Worm (Caenorhabditis elegans) whole organism, L1 larva: Measurements from ENCODE around the gene F14F3.4.

ENCODE experiments used
- Y116A8C.19 ChIP-seq: sonication (generic microtip); optimal IDR thresholded peaks from 2 replicates; lab custom pipeline; 2016; ENCODE audit warnings: missing compliant biosample characterization, missing genetic modification characterization, borderline replicate concordance
- ceh-8 ChIP-seq: fragments of 200-800 bp; sonication (Bioruptor generic); optimal IDR thresholded peaks from 2 replicates; lab custom pipeline; 2018; ENCODE audit warnings: mild to moderate bottlenecking, missing genetic modification characterization, moderate library complexity, missing compliant biosample characterization
- ceh-82 ChIP-seq, 3 experiments: fragments of 150-350 bp in 1 of 3; sonication (generic microtip) in 2 of 3; optimal IDR thresholded peaks; 2 replicates each; lab custom pipeline; 2014 to 2017; ENCODE audit warnings: missing biosample characterization in 3 of 3, missing genetic modification characterization in 3 of 3
- ceh-88 ChIP-seq: fragments of 200-800 bp; sonication (Bioruptor generic); IDR thresholded peaks from 2 replicates; pipeline ENCODE4 v1.3.6; 2022; ENCODE audit warnings: missing genetic modification characterization, missing compliant biosample characterization
- ces-1 ChIP-seq: fragments of 150-350 bp; optimal IDR thresholded peaks from 2 replicates; lab custom pipeline; 2014; ENCODE audit warnings: missing biosample characterization, missing genetic modification reagents, missing genetic modification characterization
- dpl-1 ChIP-seq, 3 experiments: fragments of 150-350 bp in 2 of 3; sonication (generic microtip) in 1 of 3; optimal IDR thresholded peaks; 2 replicates each; lab custom pipeline; 2014 to 2017; ENCODE audit warnings: missing biosample characterization in 3 of 3, missing genetic modification characterization in 3 of 3, missing genetic modification reagents in 3 of 3
- dsc-1 ChIP-seq: sonication (generic microtip); optimal IDR thresholded peaks from 2 replicates; lab custom pipeline; 2016; ENCODE audit warnings: mild to moderate bottlenecking, missing genetic modification characterization, missing compliant biosample characterization
- efl-1 ChIP-seq, 4 experiments: fragments of 150-350 bp; optimal IDR thresholded peaks in 3 of 4; peaks in 1 of 4; 1 replicate in 1 of 4; 2 replicates in 3 of 4; lab custom pipeline; 2014; ENCODE audit warnings: missing biosample characterization in 2 of 4, missing genetic modification characterization in 2 of 4, missing genetic modification reagents in 2 of 4
- egl-27 ChIP-seq, 2 experiments: fragments of 150-350 bp in 1 of 2; sonication (generic microtip); optimal IDR thresholded peaks; 3 replicates each; lab custom pipeline; 2017 to 2018; ENCODE audit warnings: missing biosample characterization in 2 of 2, missing genetic modification characterization in 2 of 2, missing genetic modification reagents in 2 of 2
- elt-2 ChIP-seq: sonication (generic microtip); optimal IDR thresholded peaks from 2 replicates; lab custom pipeline; 2016; ENCODE audit warnings: missing genetic modification characterization, mild to moderate bottlenecking, inconsistent platforms, missing compliant biosample characterization, missing genetic modification reagents
- elt-3 ChIP-seq, 6 experiments: fragments of 150-350 bp in 1 of 6; sonication (generic microtip); optimal IDR thresholded peaks; 2 replicates each; lab custom pipeline; 2017 to 2018; ENCODE audit warnings: missing biosample characterization in 6 of 6, missing genetic modification characterization in 6 of 6, inconsistent platforms in 1 of 6
- ets-5 ChIP-seq: fragments of 200-800 bp; sonication (Bioruptor generic); IDR thresholded peaks from 2 replicates; pipeline ENCODE4 v1.3.6; 2022; ENCODE audit warnings: missing genetic modification characterization, missing compliant biosample characterization
- fkh-10 ChIP-seq: sonication (generic microtip); optimal IDR thresholded peaks from 2 replicates; lab custom pipeline; 2017; ENCODE audit warnings: missing biosample characterization, missing genetic modification reagents, missing genetic modification characterization
- fkh-4 ChIP-seq: sonication (generic microtip); optimal IDR thresholded peaks from 2 replicates; lab custom pipeline; 2016; ENCODE audit warnings: missing compliant biosample characterization, missing genetic modification characterization, borderline replicate concordance
- fkh-8 ChIP-seq: sonication (generic microtip); optimal IDR thresholded peaks from 2 replicates; lab custom pipeline; 2016; ENCODE audit warnings: mild to moderate bottlenecking, missing genetic modification characterization, missing compliant biosample characterization
- grh-1 ChIP-seq: fragments of 200-800 bp; sonication (Bioruptor generic); IDR thresholded peaks from 2 replicates; pipeline ENCODE4 v1.3.6; 2022; ENCODE audit warnings: missing genetic modification reagents, missing genetic modification characterization, missing compliant biosample characterization
- hlh-17 ChIP-seq: fragments of 200-800 bp; sonication (Bioruptor generic); optimal IDR thresholded peaks from 2 replicates; lab custom pipeline; 2018; ENCODE audit warnings: missing genetic modification characterization, mild to moderate bottlenecking, missing compliant biosample characterization, moderate library complexity, borderline replicate concordance
- hlh-4 ChIP-seq: sonication (generic microtip); optimal IDR thresholded peaks from 2 replicates; lab custom pipeline; 2016; ENCODE audit warnings: mild to moderate bottlenecking, missing genetic modification characterization, missing compliant biosample characterization
- irx-1 ChIP-seq: sonication (generic microtip); optimal IDR thresholded peaks from 2 replicates; lab custom pipeline; 2016; ENCODE audit warnings: missing genetic modification characterization, missing compliant biosample characterization
- isw-1 ChIP-seq: fragments of 200-800 bp; sonication (Bioruptor generic); IDR thresholded peaks from 2 replicates; pipeline ENCODE4 v1.3.6; 2022; ENCODE audit warnings: missing genetic modification characterization, missing compliant biosample characterization
- jun-1 ChIP-seq: fragments of 150-350 bp; optimal IDR thresholded peaks from 2 replicates; lab custom pipeline; 2014; ENCODE audit warnings: missing biosample characterization, missing genetic modification reagents, missing genetic modification characterization
- lin-13 ChIP-seq: fragments of 150-350 bp; optimal IDR thresholded peaks from 2 replicates; lab custom pipeline; 2014; ENCODE audit warnings: missing biosample characterization, missing genetic modification reagents, missing genetic modification characterization
- lin-14 ChIP-seq: fragments of 200-800 bp; sonication (Bioruptor generic); optimal IDR thresholded peaks from 2 replicates; lab custom pipeline; 2018; ENCODE audit warnings: mild to moderate bottlenecking, missing genetic modification characterization, moderate library complexity, missing compliant biosample characterization
- lin-15B ChIP-seq: fragments of 150-350 bp; sonication (generic microtip); optimal IDR thresholded peaks from 3 replicates; lab custom pipeline; 2014; ENCODE audit warnings: missing biosample characterization, missing genetic modification characterization
- lir-3 ChIP-seq: sonication (generic microtip); optimal IDR thresholded peaks from 2 replicates; lab custom pipeline; 2016; ENCODE audit warnings: mild to moderate bottlenecking, missing genetic modification characterization, moderate library complexity, missing compliant biosample characterization; ENCODE audit not compliant: poor library complexity
- mab-9 ChIP-seq: fragments of 200-800 bp; sonication (Bioruptor generic); IDR thresholded peaks from 2 replicates; pipeline ENCODE4 v1.3.6; 2022; ENCODE audit warnings: missing genetic modification reagents, missing genetic modification characterization, missing compliant biosample characterization
- mdl-1 ChIP-seq, 2 experiments: fragments of 150-350 bp; optimal IDR thresholded peaks; 2 replicates each; lab custom pipeline; 2014 to 2017; ENCODE audit warnings: missing biosample characterization in 2 of 2, missing genetic modification characterization in 2 of 2, inconsistent platforms in 1 of 2
- mef-2 ChIP-seq: fragments of 150-350 bp; optimal IDR thresholded peaks from 2 replicates; lab custom pipeline; 2014; ENCODE audit warnings: missing biosample characterization, missing genetic modification characterization
- mep-1 ChIP-seq: fragments of 150-350 bp; optimal IDR thresholded peaks from 2 replicates; lab custom pipeline; 2014; ENCODE audit warnings: missing biosample characterization, missing genetic modification characterization
- nhr-11 ChIP-seq: fragments of 150-350 bp; optimal IDR thresholded peaks from 2 replicates; lab custom pipeline; 2014; ENCODE audit warnings: missing biosample characterization, missing genetic modification characterization
- nhr-12 ChIP-seq: sonication (generic microtip); optimal IDR thresholded peaks from 2 replicates; lab custom pipeline; 2017; ENCODE audit warnings: missing biosample characterization, missing genetic modification characterization
- nhr-20 ChIP-seq: sonication (generic microtip); optimal IDR thresholded peaks from 2 replicates; lab custom pipeline; 2016; ENCODE audit warnings: mild to moderate bottlenecking, missing genetic modification characterization, missing compliant biosample characterization
- nhr-28 ChIP-seq: fragments of 150-350 bp; optimal IDR thresholded peaks from 2 replicates; lab custom pipeline; 2014; ENCODE audit warnings: missing biosample characterization, missing genetic modification characterization
- nhr-71 ChIP-seq: sonication (generic microtip); optimal IDR thresholded peaks from 2 replicates; lab custom pipeline; 2016; ENCODE audit warnings: mild to moderate bottlenecking, missing genetic modification characterization, moderate library complexity, missing compliant biosample characterization
- nhr-76 ChIP-seq: sonication (generic microtip); optimal IDR thresholded peaks from 2 replicates; lab custom pipeline; 2017; ENCODE audit warnings: missing biosample characterization, missing genetic modification characterization
- nhr-85 ChIP-seq: sonication (generic microtip); peaks from one replicate; lab custom pipeline; 2016; ENCODE audit warnings: missing genetic modification characterization, inconsistent platforms, missing compliant biosample characterization
- pag-3 ChIP-seq: sonication (generic microtip); optimal IDR thresholded peaks from 2 replicates; lab custom pipeline; 2017; ENCODE audit warnings: missing genetic modification characterization, mild to moderate bottlenecking, missing compliant biosample characterization, antibody characterized with exemption, borderline replicate concordance; ENCODE audit not compliant: insufficient read depth
- pax-3 ChIP-seq: fragments of 200-800 bp; sonication (Bioruptor generic); optimal IDR thresholded peaks from 2 replicates; lab custom pipeline; 2018; ENCODE audit warnings: mild to moderate bottlenecking, missing genetic modification characterization, moderate library complexity, missing compliant biosample characterization
- pqm-1 ChIP-seq: sonication (generic microtip); optimal IDR thresholded peaks from 3 replicates; lab custom pipeline; 2017; ENCODE audit warnings: missing biosample characterization, missing genetic modification characterization
- skn-1 ChIP-seq: fragments of 150-350 bp; optimal IDR thresholded peaks from 2 replicates; lab custom pipeline; 2014; ENCODE audit warnings: missing biosample characterization, missing genetic modification characterization
- snpc-4 ChIP-seq: fragments of 150-350 bp; optimal IDR thresholded peaks from 2 replicates; lab custom pipeline; 2014; ENCODE audit warnings: missing biosample characterization, missing genetic modification characterization
- snu-23 ChIP-seq: sonication (generic microtip); optimal IDR thresholded peaks from 2 replicates; lab custom pipeline; 2016; ENCODE audit warnings: missing genetic modification characterization, missing compliant biosample characterization
- sox-4 ChIP-seq: sonication (generic microtip); optimal IDR thresholded peaks from 2 replicates; lab custom pipeline; 2016; ENCODE audit warnings: missing genetic modification characterization, missing compliant biosample characterization
- sup-37 ChIP-seq: fragments of 200-800 bp; sonication (Bioruptor generic); optimal IDR thresholded peaks from 2 replicates; lab custom pipeline; 2018; ENCODE audit warnings: mild to moderate bottlenecking, missing genetic modification characterization, missing compliant biosample characterization
- swsn-7 ChIP-seq: sonication (generic microtip); optimal IDR thresholded peaks from 2 replicates; lab custom pipeline; 2016; ENCODE audit warnings: missing genetic modification characterization, missing compliant biosample characterization
- unc-130 ChIP-seq: fragments of 150-350 bp; optimal IDR thresholded peaks from 2 replicates; lab custom pipeline; 2017; ENCODE audit warnings: missing biosample characterization, missing genetic modification characterization, inconsistent platforms
- unc-62 ChIP-seq: fragments of 150-350 bp; optimal IDR thresholded peaks from 2 replicates; lab custom pipeline; 2014; ENCODE audit warnings: missing biosample characterization, missing genetic modification reagents, missing genetic modification characterization
- unc-98 ChIP-seq: fragments of 200-800 bp; sonication (Bioruptor generic); IDR thresholded peaks from 2 replicates; pipeline ENCODE4 v1.3.6; 2022; ENCODE audit warnings: missing genetic modification characterization, missing compliant biosample characterization
- xbp-1 ChIP-seq: sonication (generic microtip); optimal IDR thresholded peaks from 2 replicates; lab custom pipeline; 2016; ENCODE audit warnings: missing genetic modification characterization, missing compliant biosample characterization
- zag-1 ChIP-seq: fragments of 150-350 bp; optimal IDR thresholded peaks from 2 replicates; lab custom pipeline; 2014; ENCODE audit warnings: missing biosample characterization, missing genetic modification characterization

The F14F3.4 gene

DNA sequence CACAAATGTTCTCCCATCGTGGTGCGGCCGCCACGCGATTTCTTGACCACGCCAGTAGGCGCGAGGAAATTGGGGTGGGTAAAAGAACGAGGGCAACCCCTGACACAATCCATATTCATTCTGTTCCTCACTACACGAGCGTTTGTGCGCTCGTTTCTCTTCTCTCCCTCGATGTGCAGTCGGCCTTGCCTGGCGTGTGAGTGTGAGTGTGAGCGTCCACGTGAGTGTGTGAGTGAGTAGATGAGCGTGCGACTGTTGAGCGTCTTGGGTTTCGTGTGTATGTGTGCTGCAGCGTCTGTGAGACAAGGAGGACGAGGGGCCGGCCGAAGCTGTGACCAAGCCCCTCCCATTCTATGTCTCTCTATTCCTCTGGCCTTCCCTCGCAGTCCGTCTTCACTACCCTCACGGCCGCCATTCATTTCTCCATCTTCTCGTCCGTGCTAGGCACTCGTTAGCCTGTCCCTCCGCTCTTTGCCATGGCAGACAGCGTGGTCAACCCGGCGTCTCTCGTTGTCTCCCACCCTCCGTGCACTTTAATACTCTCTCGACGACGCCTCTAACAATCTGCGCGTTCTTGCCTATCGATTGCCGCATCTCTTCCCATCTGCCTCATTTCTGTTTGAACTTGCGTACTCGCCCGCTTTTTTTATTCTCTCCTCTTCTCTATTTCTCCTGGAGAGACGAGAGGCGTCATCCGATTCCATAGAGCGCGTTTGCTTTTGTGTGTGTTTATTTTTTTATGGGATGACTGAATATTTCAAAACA, 47.4 kb upstream of the F14F3.4 start (continued):
- TF ChIP-seq lin-14, result peak; percentile 99
- TF ChIP-seq ces-1 (GFP tag; lab: Kevin White, UChicago), result no peak
- TF ChIP-seq ets-5 (GFP tag; lab: Robert Waterston, UW), result no peak
- peak; percentile 99 for TF ChIP-seq nhr-85
- TF ChIP-seq egl-27 (tag; optimal IDR thresholded peaks at IDR 0.05; lab: Kevin White, UChicago), result peak; percentile 46 to 81
- TF ChIP-seq snpc-4 (tag; lab: Kevin White, UChicago), result peak; percentile 61
- no peak for TF ChIP-seq pqm-1 (tag; lab: Kevin White, UChicago)
- peak; percentile 87 for TF ChIP-seq nhr-11 (tag; lab: Kevin White, UChicago)
- TF ChIP-seq nhr-20 (tag; lab: Kevin White, UChicago), result peak; percentile 98
- peak; percentile 83; the same call in 1 of the 2 replicates for TF ChIP-seq ceh-88 (GFP tag; lab: Robert Waterston, UW)
- TF ChIP-seq xbp-1 (tag; lab: Kevin White, UChicago), result peak; percentile 93
- TF ChIP-seq skn-1 (tag; lab: Kevin White, UChicago), result peak; percentile 93
- TF ChIP-seq unc-130 (tag; lab: Kevin White, UChicago), result peak; percentile 45
- peak; percentile 94 for TF ChIP-seq dsc-1 (tag; lab: Kevin White, UChicago)
- no peak for TF ChIP-seq nhr-28
- TF ChIP-seq lin-13 (GFP tag; lab: Kevin White, UChicago), result peak; percentile 74
- TF ChIP-seq pax-3, result peak; percentile 63
- no peak for TF ChIP-seq hlh-4
- TF ChIP-seq zag-1, result peak; percentile 77
- TF ChIP-seq elt-2 (tag; lab: Kevin White, UChicago), result peak; percentile 67
- peak; percentile 89 for TF ChIP-seq pag-3 (tag; lab: Kevin White, UChicago)
- peak; percentile 61 for TF ChIP-seq fkh-4 (tag; lab: Kevin White, UChicago)
- peak; percentile 99 for TF ChIP-seq nhr-71 (tag; lab: Kevin White, UChicago)
- peak; percentile 72 for TF ChIP-seq lin-15B
- TF ChIP-seq unc-62 (GFP tag; lab: Kevin White, UChicago), result no peak
- TF ChIP-seq fkh-8, result peak; percentile 91
- TF ChIP-seq grh-1 (GFP tag; lab: Robert Waterston, UW), result peak; percentile 78
- no peak for TF ChIP-seq Y116A8C.19 (tag; lab: Kevin White, UChicago)
- peak; percentile 94 for TF ChIP-seq jun-1 (tag; lab: Kevin White, UChicago)
- TF ChIP-seq hlh-17, result no peak
- TF ChIP-seq ceh-8 (GFP tag; lab: Kevin White, UChicago), result peak; percentile 85
- peak; percentile 97 for TF ChIP-seq snu-23 (GFP tag; lab: Kevin White, UChicago)
- peak; percentile 96 for TF ChIP-seq mep-1 (tag; lab: Kevin White, UChicago)
- peak in 2 of 6 experiments; percentile 33 to 91 for TF ChIP-seq elt-3 (tag; optimal IDR thresholded peaks at IDR 0.05; lab: Kevin White, UChicago)
- TF ChIP-seq sox-4 (tag; lab: Kevin White, UChicago), result peak; percentile 70
- TF ChIP-seq efl-1 (optimal IDR thresholded peaks at IDR 0.05; lab: Kevin White, UChicago), result peak; percentile 74 to 85
- peak; percentile 51 to 97 for TF ChIP-seq efl-1 (GFP tag; optimal IDR thresholded peaks at IDR 0.05 in 1 of 2; lab: Kevin White, UChicago)
- TF ChIP-seq mef-2, result peak; percentile 83
- TF ChIP-seq sup-37 (GFP tag; lab: Kevin White, UChicago), result no peak
- TF ChIP-seq swsn-7 (tag; lab: Kevin White, UChicago), result peak; percentile 99
- no peak for TF ChIP-seq nhr-12
- peak; percentile 85 for TF ChIP-seq mab-9 (GFP tag; lab: Robert Waterston, UW)
- peak; percentile 87 for TF ChIP-seq irx-1 (tag; lab: Kevin White, UChicago)
- peak; percentile 79 to 92 (median 84) for TF ChIP-seq ceh-82 (tag; optimal IDR thresholded peaks at IDR 0.05; lab: Kevin White, UChicago)
- TF ChIP-seq mdl-1 (tag; optimal IDR thresholded peaks at IDR 0.05; lab: Kevin White, UChicago), result peak in 1 of 2 experiments; percentile 97
- TF ChIP-seq unc-98 (GFP tag; lab: Robert Waterston, UW), result no peak
- peak; percentile 77 for TF ChIP-seq fkh-10 (GFP tag; lab: Kevin White, UChicago)
- TF ChIP-seq dpl-1 (GFP tag; optimal IDR thresholded peaks at IDR 0.05; lab: Kevin White, UChicago), result peak; percentile 59 to 74 (median 61)
- peak; percentile 79 for TF ChIP-seq isw-1 (GFP tag; lab: Robert Waterston, UW)
- TF ChIP-seq nhr-76 (tag; lab: Kevin White, UChicago), result no peak
- TF ChIP-seq lir-3 (tag; lab: Kevin White, UChicago), result peak; percentile 82
